Fruit fly (Drosophila melanogaster) whole organism, embryonic: ENCODE data around the gene CG9270.
A peak's percentile ranks its signal among the peaks of the same experiment; 100 is the strongest.

Experiments
- Ada2b ChIP-seq: fragments of 200-800 bp; sonication (Bioruptor generic); IDR thresholded peaks from 2 replicates; pipeline ENCODE4 v1.3.6; 2022; ENCODE audit warnings: missing biosample characterization, missing genetic modification characterization
- B-H1 ChIP-seq: fragments of 200-800 bp; sonication (Bioruptor generic); IDR thresholded peaks from 3 replicates; pipeline ENCODE4 v1.3.6; 2022; ENCODE audit warnings: missing biosample characterization, missing genetic modification characterization
- Blimp-1 ChIP-seq: fragments of 200-800 bp; sonication (Bioruptor generic); optimal IDR thresholded peaks from 3 replicates; lab custom pipeline; 2018; ENCODE audit warnings: missing biosample characterization, missing genetic modification characterization, mild to moderate bottlenecking, moderate library complexity, missing genetic modification reagents
- BtbVII ChIP-seq: fragments of 200-800 bp; sonication (Bioruptor generic); optimal IDR thresholded peaks from 3 replicates; lab custom pipeline; 2017; ENCODE audit warnings: missing biosample characterization, mild to moderate bottlenecking, missing genetic modification characterization
- CG11456 ChIP-seq: fragments of 200-800 bp; sonication (Bioruptor generic); IDR thresholded peaks from 3 replicates; pipeline ENCODE4 v1.3.6; 2022; ENCODE audit warnings: missing biosample characterization, missing genetic modification characterization
- CG12744 ChIP-seq: fragments of 200-800 bp; sonication (Bioruptor generic); optimal IDR thresholded peaks from 2 replicates; lab custom pipeline; 2016; ENCODE audit warnings: missing biosample characterization, missing genetic modification characterization
- CG12769 ChIP-seq: fragments of 200-800 bp; sonication (Bioruptor generic); optimal IDR thresholded peaks from 2 replicates; lab custom pipeline; 2019; ENCODE audit warnings: missing biosample characterization, mild to moderate bottlenecking, missing genetic modification characterization, moderate library complexity
- CG1529 ChIP-seq: fragments of 200-800 bp; sonication (Bioruptor generic); optimal IDR thresholded peaks from 3 replicates; lab custom pipeline; 2018; ENCODE audit warnings: missing biosample characterization, missing genetic modification characterization
- CG17802 ChIP-seq: fragments of 200-800 bp; sonication (Bioruptor generic); optimal IDR thresholded peaks from 2 replicates; lab custom pipeline; 2018; ENCODE audit warnings: missing biosample characterization, mild to moderate bottlenecking, missing genetic modification characterization, moderate library complexity
- CG18599 ChIP-seq: fragments of 200-800 bp; sonication (Bioruptor generic); optimal IDR thresholded peaks from 3 replicates; lab custom pipeline; 2017; ENCODE audit warnings: missing biosample characterization, missing genetic modification characterization, mild to moderate bottlenecking, moderate library complexity, missing genetic modification reagents
- CG33213 ChIP-seq: fragments of 200-800 bp; sonication (Bioruptor generic); optimal IDR thresholded peaks from 3 replicates; lab custom pipeline; 2016; ENCODE audit warnings: missing biosample characterization, missing genetic modification characterization
- CG42726 ChIP-seq: fragments of 200-800 bp; sonication (Bioruptor generic); IDR thresholded peaks from 2 replicates; pipeline ENCODE4 v1.3.6; 2022; ENCODE audit warnings: missing biosample characterization, missing genetic modification characterization; ENCODE audit not compliant: partially characterized antibody
- CG4404 ChIP-seq: fragments of 200-800 bp; sonication (Bioruptor generic); IDR thresholded peaks from 2 replicates; pipeline ENCODE4 v1.3.6; 2022; ENCODE audit warnings: missing biosample characterization, missing genetic modification characterization
- CG8290 ChIP-seq, 3 experiments: fragments of 200-800 bp; sonication (Bioruptor generic); optimal IDR thresholded peaks; 2 replicates each; lab custom pipeline; 2016 to 2019; ENCODE audit warnings: missing biosample characterization in 3 of 3, missing genetic modification characterization in 3 of 3, mild to moderate bottlenecking in 2 of 3, moderate library complexity in 1 of 3
- Doc3 ChIP-seq: fragments of 200-800 bp; sonication (Bioruptor generic); IDR thresholded peaks from 3 replicates; pipeline ENCODE4 v1.3.6; 2022; ENCODE audit warnings: missing biosample characterization, missing genetic modification characterization; ENCODE audit not compliant: partially characterized antibody
- Ets65A ChIP-seq: fragments of 200-800 bp; sonication (Bioruptor generic); peaks from one replicate; lab custom pipeline; 2016; ENCODE audit warnings: missing biosample characterization, missing genetic modification characterization
- H2.0 ChIP-seq: fragments of 200-800 bp; sonication (Bioruptor generic); IDR thresholded peaks from 2 replicates; pipeline ENCODE4 v1.3.6; 2022; ENCODE audit warnings: missing biosample characterization, missing genetic modification characterization
- Hr3 ChIP-seq: fragments of 200-800 bp; sonication (Bioruptor generic); optimal IDR thresholded peaks from 3 replicates; lab custom pipeline; 2016; ENCODE audit warnings: missing biosample characterization, missing genetic modification characterization
- Med ChIP-seq: fragments of 200-800 bp; sonication (Bioruptor generic); peaks from one replicate; lab custom pipeline; 2016; ENCODE audit warnings: missing biosample characterization, missing genetic modification characterization, mild to moderate bottlenecking, inconsistent platforms, moderate library complexity
- NFAT ChIP-seq: fragments of 200-800 bp; sonication (Bioruptor generic); IDR thresholded peaks from 2 replicates; pipeline ENCODE4 v1.3.6; 2022; ENCODE audit warnings: missing biosample characterization, missing genetic modification characterization
- Opbp ChIP-seq: fragments of 200-800 bp; sonication (Bioruptor generic); IDR thresholded peaks from 3 replicates; pipeline ENCODE4 v1.3.6; 2022; ENCODE audit warnings: missing biosample characterization, missing genetic modification characterization; ENCODE audit not compliant: partially characterized antibody
- PHDP ChIP-seq: fragments of 200-800 bp; sonication (Bioruptor generic); optimal IDR thresholded peaks from 3 replicates; lab custom pipeline; 2018; ENCODE audit warnings: missing biosample characterization, mild to moderate bottlenecking, missing genetic modification characterization, moderate library complexity
- Ravus ChIP-seq: fragments of 200-800 bp; sonication (Bioruptor generic); IDR thresholded peaks from 2 replicates; pipeline ENCODE4 v1.3.6; 2022; ENCODE audit warnings: missing biosample characterization, missing genetic modification characterization
- Vsx1 ChIP-seq: fragments of 200-800 bp; sonication (Bioruptor generic); optimal IDR thresholded peaks from 2 replicates; lab custom pipeline; 2017; ENCODE audit warnings: missing biosample characterization, mild to moderate bottlenecking, missing genetic modification characterization, missing genetic modification reagents
- Xrp1 ChIP-seq: fragments of 200-800 bp; sonication (Bioruptor generic); IDR thresholded peaks from 2 replicates; pipeline ENCODE4 v1.3.6; 2022; ENCODE audit warnings: missing biosample characterization, missing genetic modification characterization
- ash1 ChIP-seq: fragments of 200-800 bp; sonication (Bioruptor generic); optimal IDR thresholded peaks from 2 replicates; lab custom pipeline; 2018; ENCODE audit warnings: missing biosample characterization, mild to moderate bottlenecking, missing genetic modification characterization
- cg ChIP-seq: fragments of 200-800 bp; sonication (Bioruptor generic); optimal IDR thresholded peaks from 3 replicates; lab custom pipeline; 2019; ENCODE audit warnings: missing biosample characterization, mild to moderate bottlenecking, missing genetic modification characterization, moderate library complexity
- chinmo ChIP-seq: fragments of 200-800 bp; sonication (Bioruptor generic); IDR thresholded peaks from 4 replicates; pipeline ENCODE4 v1.3.6; 2022; ENCODE audit warnings: missing biosample characterization, missing genetic modification characterization; ENCODE audit not compliant: partially characterized antibody
- ci ChIP-seq: fragments of 200-800 bp; sonication (Bioruptor generic); IDR thresholded peaks from 3 replicates; pipeline ENCODE4 v1.3.6; 2022; ENCODE audit warnings: missing biosample characterization, missing genetic modification characterization
- disco-r ChIP-seq: fragments of 200-800 bp; sonication (Bioruptor generic); optimal IDR thresholded peaks from 2 replicates; lab custom pipeline; 2016; ENCODE audit warnings: missing biosample characterization, missing genetic modification characterization
- eve ChIP-seq, 2 experiments: fragments of >200 bp; optimal IDR thresholded peaks; 2 replicates each; lab custom pipeline; 2017; ENCODE audit warnings: missing biosample characterization in 2 of 2, missing genetic modification characterization in 2 of 2
- gcm2 ChIP-seq: fragments of 200-800 bp; sonication (Bioruptor generic); optimal IDR thresholded peaks from 2 replicates; lab custom pipeline; 2016; ENCODE audit warnings: missing biosample characterization, missing genetic modification characterization
- lab ChIP-seq: fragments of 200-800 bp; sonication (Bioruptor generic); optimal IDR thresholded peaks from 3 replicates; lab custom pipeline; 2017; ENCODE audit warnings: missing biosample characterization, missing genetic modification characterization, mild to moderate bottlenecking, moderate library complexity, missing genetic modification reagents
- lmd ChIP-seq: fragments of 200-800 bp; sonication (Bioruptor generic); IDR thresholded peaks from 2 replicates; pipeline ENCODE4 v1.3.6; 2022; ENCODE audit warnings: missing biosample characterization, missing genetic modification characterization
- luna ChIP-seq: fragments of 200-800 bp; sonication (Bioruptor generic); optimal IDR thresholded peaks from 2 replicates; lab custom pipeline; 2016; ENCODE audit warnings: missing biosample characterization, missing genetic modification characterization
- sd ChIP-seq: fragments of 200-800 bp; sonication (Bioruptor generic); optimal IDR thresholded peaks from 3 replicates; lab custom pipeline; 2018; ENCODE audit warnings: missing biosample characterization, mild to moderate bottlenecking, missing genetic modification characterization, moderate library complexity
- sens ChIP-seq: fragments of 200-800 bp; sonication (Bioruptor generic); peaks from one replicate; lab custom pipeline; 2016; ENCODE audit warnings: missing biosample characterization, missing genetic modification characterization
- seq ChIP-seq: fragments of 200-800 bp; sonication (Bioruptor generic); IDR thresholded peaks from 2 replicates; pipeline ENCODE4 v1.3.6; 2022; ENCODE audit warnings: missing biosample characterization, missing genetic modification characterization
- slbo ChIP-seq: fragments of 200-800 bp; sonication (Bioruptor generic); IDR thresholded peaks from 2 replicates; pipeline ENCODE4 v1.3.6; 2022; ENCODE audit warnings: missing biosample characterization, missing genetic modification characterization
- so ChIP-seq: fragments of 200-800 bp; sonication (Bioruptor generic); IDR thresholded peaks from 3 replicates; pipeline ENCODE4 v1.3.6; 2022; ENCODE audit warnings: missing biosample characterization, missing genetic modification characterization
- vvl ChIP-seq: fragments of 200-800 bp; sonication (Bioruptor generic); IDR thresholded peaks from 2 replicates; pipeline ENCODE4 v1.3.6; 2022; ENCODE audit warnings: missing biosample characterization, missing genetic modification characterization

Gene CG9270

dm6 chr2L:20971659-20972314 is 37.9 kb upstream of the CG9270 start (continued):
- TF ChIP-seq Xrp1 (0 out of 2 replicates have a peak, but pooled peaks have one; percentile 5), vvl (GFP tag; lab: Robert Waterston, UW) (no peak), Doc3 (GFP tag; lab: Robert Waterston, UW) (no peak), seq (GFP tag; lab: Robert Waterston, UW) (no peak), Vsx1 (GFP tag; lab: Kevin White, UChicago) (no peak), Blimp-1 (GFP tag; lab: Kevin White, UChicago) (no peak), H2.0 (no peak), slbo (no peak), CG4404 (GFP tag; lab: Robert Waterston, UW) (no peak), eve (GFP tag; optimal IDR thresholded peaks at IDR 0.05; lab: Kevin White, UChicago) (peak in 1 of 2 experiments; percentile 27), lmd (GFP tag; lab: Robert Waterston, UW) (no peak), Ets65A (GFP tag; lab: Kevin White, UChicago) (no peak), BtbVII (GFP tag; lab: Kevin White, UChicago) (no peak), CG1529 (peak; percentile 5), CG33213 (GFP tag; lab: Kevin White, UChicago) (no peak), Opbp (GFP tag; lab: Robert Waterston, UW) (no peak), disco-r (GFP tag; lab: Kevin White, UChicago) (no peak), sens (GFP tag; lab: Kevin White, UChicago) (peak; percentile 72), ash1 (GFP tag; lab: Kevin White, UChicago) (no peak), Hr3 (no peak), Ada2b (GFP tag; lab: Robert Waterston, UW) (no peak), B-H1 (GFP tag; lab: Robert Waterston, UW) (no peak), gcm2 (GFP tag; lab: Kevin White, UChicago) (no peak), sd (tag; lab: Kevin White, UChicago) (peak; percentile 64), PHDP (tag; lab: Kevin White, UChicago) (peak; percentile 28), CG12744 (GFP tag; lab: Kevin White, UChicago) (no peak)

- peak; percentile 8 for TF ChIP-seq lab (GFP tag; lab: Kevin White, UChicago)
- peak; percentile 45 for TF ChIP-seq Med (GFP tag; lab: Kevin White, UChicago)
- no peak for TF ChIP-seq CG42726 (GFP tag; lab: Robert Waterston, UW)
- peak; percentile 59; the same call in 1 of the 3 replicates for TF ChIP-seq so (GFP tag; lab: Robert Waterston, UW)
- peak; percentile 81 for TF ChIP-seq Ets65A (GFP tag; lab: Kevin White, UChicago)
- no peak for TF ChIP-seq CG1529
- TF ChIP-seq chinmo (GFP tag; lab: Robert Waterston, UW), result peak; percentile 74; the same call in 1 of the 4 replicates
- TF ChIP-seq luna (GFP tag; lab: Kevin White, UChicago), result no peak
- peak; percentile 50 for TF ChIP-seq CG12769
- no peak for TF ChIP-seq CG8290 (GFP tag; optimal IDR thresholded peaks at IDR 0.05; lab: Kevin White, UChicago)
- TF ChIP-seq CG8290 (tag; optimal IDR thresholded peaks at IDR 0.05; lab: Kevin White, UChicago), result peak in 1 of 2 experiments; percentile 27
- TF ChIP-seq CG17802 (tag; lab: Kevin White, UChicago), result no peak
- TF ChIP-seq cg, result peak; percentile 67
- 0 out of 3 replicates have a peak, but pooled peaks have one; percentile 31 for TF ChIP-seq ci (GFP tag; lab: Robert Waterston, UW)
- peak; percentile 11 for TF ChIP-seq CG18599 (GFP tag; lab: Kevin White, UChicago)
- TF ChIP-seq CG11456 (GFP tag; lab: Robert Waterston, UW), result 0 out of 3 replicates have a peak, but pooled peaks have one; percentile 5
- no peak for TF ChIP-seq NFAT (GFP tag; lab: Robert Waterston, UW)
- no peak for TF ChIP-seq Ravus
- TF ChIP-seq, all 482 proteins: peak for 11
Measured at dm6 chr2L:20970792-20971191, 36.9 kb upstream of the CG9270 start.
